Fruit fly (Drosophila melanogaster): Measurements from ENCODE around the gene Serinc.

dm6 chr3L:16463846-16464245, 51.3 kb downstream of the Serinc start:
- TF ChIP-seq Optix (GFP tag; IDR thresholded peaks at IDR 0.05), result no peak
- TF ChIP-seq CG17186 (GFP tag; optimal IDR thresholded peaks at IDR 0.05), result no peak
- no peak for TF ChIP-seq dpn (GFP tag; optimal IDR thresholded peaks at IDR 0.05)
- TF ChIP-seq Usf (GFP tag; optimal IDR thresholded peaks at IDR 0.05), result no peak
- no peak for TF ChIP-seq CG10431 (GFP tag; optimal IDR thresholded peaks at IDR 0.05)
- TF ChIP-seq mirr (GFP tag; optimal IDR thresholded peaks at IDR 0.05), result no peak
- TF ChIP-seq kay (GFP tag; optimal IDR thresholded peaks at IDR 0.05), result no peak
- TF ChIP-seq CG16815 (GFP tag; optimal IDR thresholded peaks at IDR 0.05), result no peak
- TF ChIP-seq CG12744 (GFP tag; optimal IDR thresholded peaks at IDR 0.05), result no peak
- TF ChIP-seq odd (GFP tag; optimal IDR thresholded peaks at IDR 0.05), result no peak
- no peak for TF ChIP-seq dysf (GFP tag; IDR thresholded peaks at IDR 0.05)
- TF ChIP-seq CG10147 (GFP tag; optimal IDR thresholded peaks at IDR 0.05), result no peak
- no peak for TF ChIP-seq CG32767 (GFP tag; IDR thresholded peaks at IDR 0.05)

All from whole organism, embryonic.